Fruit fly (Drosophila melanogaster) whole organism, embryonic: Measurements from ENCODE around the gene RpL5.

Experiments
- ATbp ChIP-seq: fragments of 200-800 bp; sonication (Bioruptor generic); optimal IDR thresholded peaks from 2 replicates; lab custom pipeline; 2017; ENCODE audit warnings: missing biosample characterization, mild to moderate bottlenecking, missing genetic modification characterization, missing genetic modification reagents
- Ada2b ChIP-seq: fragments of 200-800 bp; sonication (Bioruptor generic); IDR thresholded peaks from 2 replicates; pipeline ENCODE4 v1.3.6; 2022; ENCODE audit warnings: missing biosample characterization, missing genetic modification characterization
- Asciz ChIP-seq: fragments of 200-800 bp; sonication (Bioruptor generic); optimal IDR thresholded peaks from 2 replicates; lab custom pipeline; 2017; ENCODE audit warnings: missing biosample characterization, mild to moderate bottlenecking, missing genetic modification characterization, missing genetic modification reagents
- Awh ChIP-seq: fragments of 200-800 bp; sonication (Bioruptor generic); IDR thresholded peaks from 2 replicates; pipeline ENCODE4, ENCODE4 v1.3.6; 2022; ENCODE audit warnings: missing biosample characterization, missing genetic modification characterization
- CG1024 ChIP-seq: fragments of 200-800 bp; sonication (Bioruptor generic); IDR thresholded peaks from 2 replicates; pipeline ENCODE4 v1.3.6; 2022; ENCODE audit warnings: missing biosample characterization, missing genetic modification characterization
- CG11093 ChIP-seq: fragments of 200-800 bp; sonication (Bioruptor generic); IDR thresholded peaks from 3 replicates; pipeline ENCODE4 v1.3.6; 2022; ENCODE audit warnings: missing biosample characterization, missing genetic modification characterization
- CG11504 ChIP-seq: fragments of 200-800 bp; sonication (Bioruptor generic); optimal IDR thresholded peaks from 3 replicates; lab custom pipeline; 2019; ENCODE audit warnings: missing biosample characterization, mild to moderate bottlenecking, missing genetic modification characterization, moderate library complexity
- CG15696 ChIP-seq: fragments of 200-800 bp; sonication (Bioruptor generic); optimal IDR thresholded peaks from 2 replicates; lab custom pipeline; 2019; ENCODE audit warnings: missing biosample characterization, mild to moderate bottlenecking, missing genetic modification characterization, moderate library complexity
- CG1602 ChIP-seq: fragments of 200-800 bp; sonication (Bioruptor generic); optimal IDR thresholded peaks from 3 replicates; lab custom pipeline; 2016; ENCODE audit warnings: missing biosample characterization, missing genetic modification characterization
- CG1603 ChIP-seq: fragments of 200-800 bp; sonication (Bioruptor generic); optimal IDR thresholded peaks from 2 replicates; lab custom pipeline; 2019; ENCODE audit warnings: missing biosample characterization, mild to moderate bottlenecking, missing genetic modification characterization, moderate library complexity
- CG17829 ChIP-seq: fragments of 200-800 bp; optimal IDR thresholded peaks from 2 replicates; lab custom pipeline; 2019; ENCODE audit warnings: missing biosample characterization, mild to moderate bottlenecking, missing genetic modification characterization, moderate library complexity
- CG1792 ChIP-seq: fragments of 200-800 bp; sonication (Bioruptor generic); optimal IDR thresholded peaks from 2 replicates; lab custom pipeline; 2016; ENCODE audit warnings: missing biosample characterization, missing genetic modification characterization
- CG18599 ChIP-seq: fragments of 200-800 bp; sonication (Bioruptor generic); optimal IDR thresholded peaks from 3 replicates; lab custom pipeline; 2017; ENCODE audit warnings: missing biosample characterization, missing genetic modification characterization, mild to moderate bottlenecking, moderate library complexity, missing genetic modification reagents
- CG18619 ChIP-seq: fragments of 200-800 bp; sonication (Bioruptor generic); optimal IDR thresholded peaks from 3 replicates; lab custom pipeline; 2017; ENCODE audit warnings: missing biosample characterization, mild to moderate bottlenecking, missing genetic modification characterization
- CG2199 ChIP-seq: fragments of 200-800 bp; sonication (Bioruptor generic); IDR thresholded peaks from 3 replicates; pipeline ENCODE4 v1.3.6; 2022; ENCODE audit warnings: missing biosample characterization, missing genetic modification characterization
- CG31388 ChIP-seq: fragments of 200-800 bp; sonication (Bioruptor generic); optimal IDR thresholded peaks from 2 replicates; lab custom pipeline; 2016; ENCODE audit warnings: missing biosample characterization, missing genetic modification characterization
- CG34422 ChIP-seq: fragments of 200-800 bp; sonication (Bioruptor generic); IDR thresholded peaks from 3 replicates; pipeline ENCODE4 v1.3.6; 2022; ENCODE audit warnings: missing biosample characterization, missing genetic modification characterization
- CG5180 ChIP-seq: fragments of 200-800 bp; sonication (Bioruptor generic); optimal IDR thresholded peaks from 3 replicates; lab custom pipeline; 2017; ENCODE audit warnings: missing biosample characterization, missing genetic modification characterization, mild to moderate bottlenecking, moderate library complexity, missing genetic modification reagents
- CG7786 ChIP-seq: fragments of 200-800 bp; sonication (Bioruptor generic); optimal IDR thresholded peaks from 2 replicates; lab custom pipeline; 2016; ENCODE audit warnings: missing biosample characterization, missing genetic modification characterization
- CG8089 ChIP-seq: fragments of 200-800 bp; sonication (Bioruptor generic); optimal IDR thresholded peaks from 3 replicates; lab custom pipeline; 2016; ENCODE audit warnings: missing biosample characterization, missing genetic modification characterization
- CG8290 ChIP-seq, 3 experiments: fragments of 200-800 bp; sonication (Bioruptor generic); optimal IDR thresholded peaks; 2 replicates each; lab custom pipeline; 2016 to 2019; ENCODE audit warnings: missing biosample characterization in 3 of 3, missing genetic modification characterization in 3 of 3, mild to moderate bottlenecking in 2 of 3, moderate library complexity in 1 of 3
- CG9876 ChIP-seq: fragments of 200-800 bp; sonication (Bioruptor generic); optimal IDR thresholded peaks from 2 replicates; lab custom pipeline; 2016; ENCODE audit warnings: missing biosample characterization, missing genetic modification characterization
- CG9932 ChIP-seq: fragments of 200-800 bp; sonication (Bioruptor generic); IDR thresholded peaks from 2 replicates; pipeline ENCODE4 v1.3.6; 2022; ENCODE audit warnings: missing biosample characterization, missing genetic modification characterization
- Dp ChIP-seq: fragments of 200-800 bp; sonication (Bioruptor generic); optimal IDR thresholded peaks from 2 replicates; lab custom pipeline; 2018; ENCODE audit warnings: missing biosample characterization, mild to moderate bottlenecking, missing genetic modification characterization, moderate library complexity
- E2f1 ChIP-seq: fragments of 200-800 bp; sonication (Bioruptor generic); IDR thresholded peaks from 2 replicates; pipeline ENCODE4 v1.3.6; 2022; ENCODE audit warnings: missing biosample characterization, missing genetic modification characterization
- Fer1 ChIP-seq: fragments of 200-800 bp; sonication (Bioruptor generic); optimal IDR thresholded peaks from 2 replicates; lab custom pipeline; 2017; ENCODE audit warnings: missing biosample characterization, mild to moderate bottlenecking, missing genetic modification characterization
- HLH54F ChIP-seq: fragments of 200-800 bp; sonication (Bioruptor generic); optimal IDR thresholded peaks from 3 replicates; lab custom pipeline; 2016; ENCODE audit warnings: missing biosample characterization, missing genetic modification characterization
- Hand ChIP-seq: fragments of 200-800 bp; sonication (Bioruptor generic); optimal IDR thresholded peaks from 2 replicates; lab custom pipeline; 2017; ENCODE audit warnings: mild to moderate bottlenecking, missing biosample characterization, missing genetic modification reagents, missing genetic modification characterization
- Hmx ChIP-seq: fragments of 200-800 bp; sonication (Bioruptor generic); optimal IDR thresholded peaks from 2 replicates; lab custom pipeline; 2016; ENCODE audit warnings: missing biosample characterization, missing genetic modification characterization
- Neu2 ChIP-seq: fragments of 200-800 bp; sonication (Bioruptor generic); optimal IDR thresholded peaks from 3 replicates; lab custom pipeline; 2016; ENCODE audit warnings: missing biosample characterization, missing genetic modification characterization, borderline replicate concordance
- NfI ChIP-seq: fragments of 200-800 bp; sonication (Bioruptor generic); optimal IDR thresholded peaks from 3 replicates; lab custom pipeline; 2018; ENCODE audit warnings: missing biosample characterization, mild to moderate bottlenecking, missing genetic modification characterization, moderate library complexity
- Opbp ChIP-seq: fragments of 200-800 bp; sonication (Bioruptor generic); IDR thresholded peaks from 3 replicates; pipeline ENCODE4 v1.3.6; 2022; ENCODE audit warnings: missing biosample characterization, missing genetic modification characterization; ENCODE audit not compliant: partially characterized antibody
- Taf1 ChIP-seq: fragments of 200-800 bp; sonication (Bioruptor generic); IDR thresholded peaks from 2 replicates; pipeline ENCODE4 v1.3.6; 2022; ENCODE audit warnings: missing biosample characterization, missing genetic modification characterization
- Vsx1 ChIP-seq: fragments of 200-800 bp; sonication (Bioruptor generic); optimal IDR thresholded peaks from 2 replicates; lab custom pipeline; 2017; ENCODE audit warnings: missing biosample characterization, mild to moderate bottlenecking, missing genetic modification characterization, missing genetic modification reagents
- aop ChIP-seq: fragments of 200-800 bp; sonication (Bioruptor generic); IDR thresholded peaks from 2 replicates; pipeline ENCODE4 v1.3.6; 2022; ENCODE audit warnings: missing biosample characterization, missing genetic modification characterization
- ase ChIP-seq: fragments of 200-800 bp; sonication (Bioruptor generic); IDR thresholded peaks from 3 replicates; pipeline ENCODE4 v1.3.6; 2022; ENCODE audit warnings: missing biosample characterization, missing genetic modification characterization
- ash1 ChIP-seq: fragments of 200-800 bp; sonication (Bioruptor generic); optimal IDR thresholded peaks from 2 replicates; lab custom pipeline; 2018; ENCODE audit warnings: missing biosample characterization, mild to moderate bottlenecking, missing genetic modification characterization
- disco-r ChIP-seq: fragments of 200-800 bp; sonication (Bioruptor generic); optimal IDR thresholded peaks from 2 replicates; lab custom pipeline; 2016; ENCODE audit warnings: missing biosample characterization, missing genetic modification characterization
- dpn ChIP-seq, 2 experiments: fragments of 200-800 bp; sonication (Bioruptor generic); optimal IDR thresholded peaks; 3 replicates each; lab custom pipeline; 2016; ENCODE audit warnings: missing biosample characterization in 2 of 2, missing genetic modification characterization in 2 of 2
- fd3F ChIP-seq: fragments of 200-800 bp; sonication (Bioruptor generic); optimal IDR thresholded peaks from 2 replicates; lab custom pipeline; 2018; ENCODE audit warnings: missing biosample characterization, mild to moderate bottlenecking, missing genetic modification characterization, moderate library complexity
- fu2 ChIP-seq: fragments of 200-800 bp; sonication (Bioruptor generic); optimal IDR thresholded peaks from 2 replicates; lab custom pipeline; 2016; ENCODE audit warnings: missing biosample characterization, missing genetic modification characterization
- gcm2 ChIP-seq: fragments of 200-800 bp; sonication (Bioruptor generic); optimal IDR thresholded peaks from 2 replicates; lab custom pipeline; 2016; ENCODE audit warnings: missing biosample characterization, missing genetic modification characterization
- h ChIP-seq: fragments of >200 bp; optimal IDR thresholded peaks from 2 replicates; lab custom pipeline; 2017
- ind ChIP-seq: fragments of 200-800 bp; sonication (Bioruptor generic); optimal IDR thresholded peaks from 3 replicates; lab custom pipeline; 2016; ENCODE audit warnings: missing biosample characterization, missing genetic modification characterization
- nerfin-2 ChIP-seq: fragments of 200-800 bp; sonication (Bioruptor generic); IDR thresholded peaks from 2 replicates; pipeline ENCODE4 v1.3.6; 2022; ENCODE audit warnings: missing biosample characterization, missing genetic modification characterization; ENCODE audit not compliant: partially characterized antibody
- nom ChIP-seq: fragments of 200-800 bp; sonication (Bioruptor generic); optimal IDR thresholded peaks from 2 replicates; lab custom pipeline; 2017; ENCODE audit warnings: missing biosample characterization, missing genetic modification characterization, mild to moderate bottlenecking, moderate library complexity, missing genetic modification reagents
- pho ChIP-seq: fragments of 200-800 bp; sonication (Bioruptor generic); optimal IDR thresholded peaks from 2 replicates; lab custom pipeline; 2016; ENCODE audit warnings: missing biosample characterization, missing genetic modification characterization
- row ChIP-seq: fragments of 200-800 bp; sonication (Bioruptor generic); IDR thresholded peaks from 3 replicates; pipeline ENCODE4 v1.3.6; 2022; ENCODE audit warnings: missing biosample characterization, missing genetic modification characterization
- stwl ChIP-seq: fragments of 200-800 bp; sonication (Bioruptor generic); optimal IDR thresholded peaks from 3 replicates; lab custom pipeline; 2018; ENCODE audit warnings: missing biosample characterization, mild to moderate bottlenecking, missing genetic modification characterization, moderate library complexity
- tll ChIP-seq, 2 experiments: fragments of 200-800 bp in 1 of 2; fragments of >200 bp in 1 of 2; sonication (Bioruptor generic) in 1 of 2; optimal IDR thresholded peaks; 2 replicates each; lab custom pipeline; 2017 to 2019; ENCODE audit warnings: missing biosample characterization in 2 of 2, missing genetic modification characterization in 2 of 2, mild to moderate bottlenecking in 1 of 2, moderate library complexity in 1 of 2

RpL5 gene

dm6 chr2L:22536488-22537041 lies at the start of gene RpL5 (continued):
- TF ChIP-seq Hmx (GFP tag; lab: Kevin White, UChicago) (no peak), Opbp (GFP tag; lab: Robert Waterston, UW) (no peak), aop (GFP tag; lab: Robert Waterston, UW) (no peak), CG1792 (GFP tag; lab: Kevin White, UChicago) (no peak), CG17829 (tag; lab: Kevin White, UChicago) (no peak), CG11093 (no peak), dpn (GFP tag; optimal IDR thresholded peaks at IDR 0.05; lab: Kevin White, UChicago) (no peak), CG7786 (GFP tag; lab: Kevin White, UChicago) (no peak), ind (GFP tag; lab: Kevin White, UChicago) (no peak), CG11504 (tag; lab: Kevin White, UChicago) (no peak), CG34422 (GFP tag; lab: Robert Waterston, UW) (no peak), CG5180 (GFP tag; lab: Kevin White, UChicago) (no peak), ash1 (no peak), CG18619 (GFP tag; lab: Kevin White, UChicago) (peak; percentile 17), CG31388 (GFP tag; lab: Kevin White, UChicago) (no peak), CG8089 (GFP tag; lab: Kevin White, UChicago) (peak; percentile 68), nerfin-2 (GFP tag; lab: Robert Waterston, UW) (no peak), E2f1 (GFP tag; lab: Robert Waterston, UW) (no peak), stwl (tag; lab: Kevin White, UChicago) (no peak), Asciz (peak; percentile 17), CG9876 (GFP tag; lab: Kevin White, UChicago) (peak; percentile 39), h (no peak), tll (GFP tag; optimal IDR thresholded peaks at IDR 0.05; lab: Kevin White, UChicago) (peak in 1 of 2 experiments; percentile 96), NfI (GFP tag; lab: Kevin White, UChicago) (peak; percentile 42), Ada2b (GFP tag; lab: Robert Waterston, UW) (no peak), ATbp (GFP tag; lab: Kevin White, UChicago) (no peak), Fer1 (GFP tag; lab: Kevin White, UChicago) (no peak), CG1603 (tag; lab: Kevin White, UChicago) (peak; percentile 100), CG9932 (GFP tag; lab: Robert Waterston, UW) (no peak), HLH54F (GFP tag; lab: Kevin White, UChicago) (no peak), fd3F (GFP tag; lab: Kevin White, UChicago) (no peak), CG2199 (GFP tag; lab: Robert Waterston, UW) (no peak), CG1602 (GFP tag; lab: Kevin White, UChicago) (no peak), CG15696 (tag; lab: Kevin White, UChicago) (peak; percentile 11), fu2 (peak; percentile 13), Awh (no peak), ase (GFP tag; lab: Robert Waterston, UW) (no peak; the same call in 1 of the 3 replicates), CG1024 (GFP tag; lab: Robert Waterston, UW) (peak; percentile 99), Vsx1 (GFP tag; lab: Kevin White, UChicago) (no peak), pho (peak; percentile 18), row (GFP tag; lab: Robert Waterston, UW) (peak; percentile 86), Taf1 (GFP tag; lab: Robert Waterston, UW) (no peak; the same call in 1 of the 2 replicates), disco-r (GFP tag; lab: Kevin White, UChicago) (no peak), gcm2 (GFP tag; lab: Kevin White, UChicago) (no peak), Dp (GFP tag; lab: Kevin White, UChicago) (no peak), nom (no peak), Hand (GFP tag; lab: Kevin White, UChicago) (no peak), CG18599 (GFP tag; lab: Kevin White, UChicago) (no peak), Neu2 (GFP tag; lab: Kevin White, UChicago) (no peak), CG8290 (GFP tag; optimal IDR thresholded peaks at IDR 0.05; lab: Kevin White, UChicago) (peak; percentile 54), CG8290 (tag; optimal IDR thresholded peaks at IDR 0.05; lab: Kevin White, UChicago) (peak in 1 of 2 experiments; percentile 45)
